Fruit fly (Drosophila melanogaster) whole organism, adult: ENCODE measurements around the gene CG13255.
A peak's percentile ranks its signal among the peaks of the same experiment; 100 is the strongest.

Source experiments
- CG12768 ChIP-seq: fragments of 200-800 bp; sonication (Bioruptor generic); optimal IDR thresholded peaks from 2 replicates; lab custom pipeline; 2017; ENCODE audit warnings: missing biosample characterization, missing genetic modification characterization, mild to moderate bottlenecking, moderate library complexity, missing genetic modification reagents
- CG7045 ChIP-seq: fragments of 200-800 bp; sonication (Bioruptor generic); optimal IDR thresholded peaks from 2 replicates; lab custom pipeline; 2017; ENCODE audit warnings: missing biosample characterization, mild to moderate bottlenecking, missing genetic modification characterization
- CG7101 ChIP-seq: fragments of 200-800 bp; sonication (Bioruptor generic); optimal IDR thresholded peaks from 2 replicates; lab custom pipeline; 2018; ENCODE audit warnings: missing biosample characterization, mild to moderate bottlenecking, missing genetic modification characterization, moderate library complexity
- cic ChIP-seq: fragments of 200-800 bp; sonication (Bioruptor generic); optimal IDR thresholded peaks from 2 replicates; lab custom pipeline; 2017; ENCODE audit warnings: missing biosample characterization, mild to moderate bottlenecking, missing genetic modification characterization, moderate library complexity
- kay ChIP-seq: fragments of 200-800 bp; sonication (Bioruptor generic); peaks from one replicate; lab custom pipeline; 2016; ENCODE audit warnings: missing biosample characterization, missing genetic modification characterization, borderline replicate concordance

DNA sequence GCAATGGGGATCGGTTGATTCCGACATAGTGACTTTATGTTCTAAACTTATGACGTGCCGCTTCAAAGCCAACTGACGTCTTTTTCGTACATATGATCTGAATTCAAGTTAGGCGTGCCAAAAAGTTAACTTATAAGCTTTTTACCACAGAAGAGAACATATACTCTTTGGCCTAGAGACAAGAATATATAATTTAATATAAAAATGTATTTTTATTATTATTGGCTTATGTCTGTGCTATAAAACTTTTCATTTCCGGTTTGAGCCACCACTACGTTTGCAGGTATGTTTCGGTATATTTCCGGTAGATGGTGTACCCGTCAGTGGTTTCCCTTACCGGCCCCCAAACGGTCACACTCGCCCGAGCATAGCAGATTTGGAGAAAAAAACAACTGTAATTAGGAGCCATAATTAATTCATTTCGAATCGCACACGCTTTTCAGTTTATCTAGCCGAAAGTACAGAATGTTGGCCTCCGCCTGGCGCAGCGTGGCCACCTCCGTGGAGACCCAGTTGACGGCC lies 38.9 kb upstream of the CG13255 start, which contains the start of the genes CG3698 and tzn:
- peak; percentile 68 for TF ChIP-seq CG12768 (GFP tag; lab: Kevin White, UChicago)
- TF ChIP-seq cic = peak; percentile 46
- no peak for TF ChIP-seq kay (GFP tag; lab: Kevin White, UChicago)
- peak; percentile 85 for TF ChIP-seq CG7045 (GFP tag; lab: Kevin White, UChicago)
- TF ChIP-seq CG7101 = peak; percentile 87
